Worm (Caenorhabditis elegans) whole organism, L3 larva: ENCODE data around the gene Y56A3A.30.
A peak's percentile ranks its signal among the peaks of the same experiment; 100 is the strongest.

Experiments used
- R02D3.7 ChIP-seq: fragments of 150-350 bp; optimal IDR thresholded peaks from 2 replicates; lab custom pipeline; 2014; ENCODE audit warnings: missing biosample characterization, missing genetic modification characterization
- ZK546.5 ChIP-seq: sonication (generic microtip); optimal IDR thresholded peaks from 2 replicates; lab custom pipeline; 2017; ENCODE audit warnings: missing biosample characterization, missing genetic modification characterization
- aly-2 ChIP-seq: fragments of 150-350 bp; optimal IDR thresholded peaks from 2 replicates; lab custom pipeline; 2014; ENCODE audit warnings: missing biosample characterization, missing genetic modification characterization
- ama-1 ChIP-seq: fragments of 150-350 bp; optimal IDR thresholded peaks from 2 replicates; lab custom pipeline; 2018
- ceh-16 ChIP-seq: sonication (generic microtip); optimal IDR thresholded peaks from 2 replicates; lab custom pipeline; 2017; ENCODE audit warnings: missing biosample characterization, missing genetic modification characterization
- ceh-28 ChIP-seq: fragments of 150-350 bp; optimal IDR thresholded peaks from 2 replicates; lab custom pipeline; 2014; ENCODE audit warnings: missing biosample characterization, missing genetic modification reagents, missing genetic modification characterization
- ceh-82 ChIP-seq: fragments of 150-350 bp; optimal IDR thresholded peaks from 2 replicates; lab custom pipeline; 2014; ENCODE audit warnings: missing biosample characterization, missing genetic modification characterization
- ceh-9 ChIP-seq: sonication (generic microtip); optimal IDR thresholded peaks from 2 replicates; lab custom pipeline; 2018; ENCODE audit warnings: missing biosample characterization, missing genetic modification characterization
- daf-12 ChIP-seq: fragments of 150-350 bp; optimal IDR thresholded peaks from 2 replicates; lab custom pipeline; 2014; ENCODE audit warnings: missing biosample characterization, missing genetic modification reagents, missing genetic modification characterization
- egl-27 ChIP-seq: sonication (generic microtip); optimal IDR thresholded peaks from 4 replicates; lab custom pipeline; 2017; ENCODE audit warnings: missing biosample characterization, missing genetic modification reagents, missing genetic modification characterization
- egl-5 ChIP-seq: fragments of 150-350 bp; optimal IDR thresholded peaks from 2 replicates; lab custom pipeline; 2017; ENCODE audit warnings: missing biosample characterization, missing genetic modification reagents, missing genetic modification characterization, inconsistent platforms
- elt-1 ChIP-seq: fragments of 150-350 bp; optimal IDR thresholded peaks from 2 replicates; lab custom pipeline; 2014; ENCODE audit warnings: missing biosample characterization, missing genetic modification characterization
- elt-2 ChIP-seq: sonication (generic microtip); optimal IDR thresholded peaks from 2 replicates; lab custom pipeline; 2016; ENCODE audit warnings: missing genetic modification reagents, mild to moderate bottlenecking, missing genetic modification characterization, missing compliant biosample characterization
- elt-3 ChIP-seq, 3 experiments: fragments of 150-350 bp in 1 of 3; sonication (generic microtip) in 2 of 3; optimal IDR thresholded peaks; 2 replicates in 2 of 3; 4 replicates in 1 of 3; lab custom pipeline; 2014 to 2017; ENCODE audit warnings: missing biosample characterization in 3 of 3, missing genetic modification characterization in 3 of 3
- eor-1 ChIP-seq, 2 experiments: fragments of 150-350 bp; optimal IDR thresholded peaks; 2 replicates each; lab custom pipeline; 2014 to 2018; ENCODE audit warnings: missing biosample characterization in 2 of 2, missing genetic modification characterization in 2 of 2
- fkh-10 ChIP-seq: sonication (generic microtip); optimal IDR thresholded peaks from 2 replicates; lab custom pipeline; 2017; ENCODE audit warnings: missing biosample characterization, missing genetic modification reagents, missing genetic modification characterization
- fkh-2 ChIP-seq: fragments of 150-350 bp; optimal IDR thresholded peaks from 2 replicates; lab custom pipeline; 2014; ENCODE audit warnings: missing biosample characterization, missing genetic modification reagents, missing genetic modification characterization
- fos-1 ChIP-seq: fragments of 150-350 bp; optimal IDR thresholded peaks from 2 replicates; lab custom pipeline; 2014; ENCODE audit warnings: missing biosample characterization, missing genetic modification characterization
- hmg-11 ChIP-seq: sonication (generic microtip); optimal IDR thresholded peaks from 2 replicates; lab custom pipeline; 2016; ENCODE audit warnings: missing genetic modification characterization, missing compliant biosample characterization
- jun-1 ChIP-seq: fragments of 150-350 bp; optimal IDR thresholded peaks from 2 replicates; lab custom pipeline; 2014; ENCODE audit warnings: missing biosample characterization, missing genetic modification reagents, missing genetic modification characterization
- lin-15B ChIP-seq: fragments of 150-350 bp; optimal IDR thresholded peaks from 2 replicates; lab custom pipeline; 2014; ENCODE audit warnings: missing biosample characterization, missing genetic modification characterization
- lin-39 ChIP-seq: fragments of 150-350 bp; optimal IDR thresholded peaks from 2 replicates; lab custom pipeline; 2018; ENCODE audit warnings: missing biosample characterization, missing genetic modification reagents, missing genetic modification characterization
- lsy-12 ChIP-seq: sonication (generic microtip); optimal IDR thresholded peaks from 2 replicates; lab custom pipeline; 2016; ENCODE audit warnings: mild to moderate bottlenecking, missing genetic modification characterization, missing compliant biosample characterization
- mdl-1 ChIP-seq: fragments of 150-350 bp; optimal IDR thresholded peaks from 2 replicates; lab custom pipeline; 2014; ENCODE audit warnings: missing biosample characterization, missing genetic modification characterization
- mml-1 ChIP-seq: fragments of 150-350 bp; sonication (generic microtip); optimal IDR thresholded peaks from 3 replicates; lab custom pipeline; 2014; ENCODE audit warnings: missing biosample characterization, missing genetic modification characterization
- nfya-1 ChIP-seq: sonication (generic microtip); optimal IDR thresholded peaks from 2 replicates; lab custom pipeline; 2017; ENCODE audit warnings: missing genetic modification characterization, mild to moderate bottlenecking, missing compliant biosample characterization, antibody characterized with exemption, moderate library complexity; ENCODE audit not compliant: insufficient read depth
- nhr-11 ChIP-seq: fragments of 150-350 bp; optimal IDR thresholded peaks from 2 replicates; lab custom pipeline; 2014; ENCODE audit warnings: missing biosample characterization, missing genetic modification characterization
- nhr-12 ChIP-seq: fragments of 150-350 bp; optimal IDR thresholded peaks from 2 replicates; lab custom pipeline; 2014; ENCODE audit warnings: missing biosample characterization, missing genetic modification characterization
- nhr-23 ChIP-seq: fragments of 150-350 bp; optimal IDR thresholded peaks from 2 replicates; lab custom pipeline; 2014; ENCODE audit warnings: missing biosample characterization, missing genetic modification reagents, missing genetic modification characterization
- nhr-237 ChIP-seq: fragments of 150-350 bp; optimal IDR thresholded peaks from 2 replicates; lab custom pipeline; 2014; ENCODE audit warnings: missing biosample characterization, missing genetic modification characterization
- nhr-25 ChIP-seq: sonication (generic microtip); optimal IDR thresholded peaks from 2 replicates; lab custom pipeline; 2017; ENCODE audit warnings: missing biosample characterization, missing genetic modification characterization
- nhr-28 ChIP-seq: fragments of 150-350 bp; optimal IDR thresholded peaks from 2 replicates; lab custom pipeline; 2014; ENCODE audit warnings: missing biosample characterization, missing genetic modification characterization
- nhr-43 ChIP-seq: sonication (generic microtip); optimal IDR thresholded peaks from 2 replicates; lab custom pipeline; 2016; ENCODE audit warnings: mild to moderate bottlenecking, missing genetic modification characterization, missing compliant biosample characterization; ENCODE audit not compliant: poor library complexity, severe bottlenecking
- nhr-67 ChIP-seq: fragments of 150-350 bp; optimal IDR thresholded peaks from 2 replicates; lab custom pipeline; 2014; ENCODE audit warnings: missing biosample characterization, missing genetic modification characterization
- nhr-76 ChIP-seq: fragments of 150-350 bp; sonication (generic microtip); optimal IDR thresholded peaks from 5 replicates; lab custom pipeline; 2014; ENCODE audit warnings: missing biosample characterization, missing genetic modification characterization
- nhr-77 ChIP-seq: fragments of 150-350 bp; optimal IDR thresholded peaks from 2 replicates; lab custom pipeline; 2014; ENCODE audit warnings: missing biosample characterization, missing genetic modification characterization
- pha-4 ChIP-seq: fragments of 150-350 bp; optimal IDR thresholded peaks from 2 replicates; lab custom pipeline; 2014; ENCODE audit warnings: missing biosample characterization, missing genetic modification reagents, missing genetic modification characterization
- pqm-1 ChIP-seq: fragments of 150-350 bp; optimal IDR thresholded peaks from 2 replicates; lab custom pipeline; 2017; ENCODE audit warnings: missing biosample characterization, missing genetic modification characterization, inconsistent platforms
- sea-2 ChIP-seq: fragments of 150-350 bp; sonication (generic microtip); optimal IDR thresholded peaks from 4 replicates; lab custom pipeline; 2014; ENCODE audit warnings: missing biosample characterization, missing genetic modification reagents, missing genetic modification characterization
- skn-1 ChIP-seq: fragments of 150-350 bp; optimal IDR thresholded peaks from 2 replicates; lab custom pipeline; 2014; ENCODE audit warnings: missing biosample characterization, missing genetic modification characterization
- snpc-4 ChIP-seq: fragments of 150-350 bp; optimal IDR thresholded peaks from 2 replicates; lab custom pipeline; 2014; ENCODE audit warnings: missing biosample characterization, missing genetic modification characterization
- tbx-2 ChIP-seq: sonication (generic microtip); optimal IDR thresholded peaks from 2 replicates; lab custom pipeline; 2016; ENCODE audit warnings: mild to moderate bottlenecking, missing genetic modification characterization, missing compliant biosample characterization
- unc-39 ChIP-seq: sonication (generic microtip); optimal IDR thresholded peaks from 4 replicates; lab custom pipeline; 2017; ENCODE audit warnings: missing biosample characterization, missing genetic modification characterization
- unc-62 ChIP-seq: fragments of 150-350 bp; sonication (generic microtip); optimal IDR thresholded peaks from 4 replicates; lab custom pipeline; 2014; ENCODE audit warnings: missing biosample characterization, missing genetic modification reagents, missing genetic modification characterization
- zag-1 ChIP-seq: fragments of 150-350 bp; optimal IDR thresholded peaks from 2 replicates; lab custom pipeline; 2014; ENCODE audit warnings: missing biosample characterization, missing genetic modification characterization
- ztf-11 ChIP-seq: fragments of 150-350 bp; optimal IDR thresholded peaks from 2 replicates; lab custom pipeline; 2014; ENCODE audit warnings: missing biosample characterization, missing genetic modification characterization
- ztf-4 ChIP-seq: fragments of 150-350 bp; optimal IDR thresholded peaks from 2 replicates; lab custom pipeline; 2014; ENCODE audit warnings: missing biosample characterization, missing genetic modification characterization

Y56A3A.30 gene

ce11 chrIII:11946973-11947372, 31.9 kb downstream of the Y56A3A.30 start, which contains the start of gene Y56A3A.7:
Gene Y56A3A.7, minus strand, starts transcription at chrIII:11947019.
- TF ChIP-seq pha-4 (tag; lab: Kevin White, UChicago) (no peak), skn-1 (tag; lab: Kevin White, UChicago) (no peak), nfya-1 (tag; lab: Kevin White, UChicago) (peak; percentile 71), ceh-82 (no peak), tbx-2 (tag; lab: Kevin White, UChicago) (no peak), elt-3 (tag; optimal IDR thresholded peaks at IDR 0.05; lab: Kevin White, UChicago) (no peak)
- TF ChIP-seq, all 47 proteins: peak for 1

ce11 chrIII:11946062-11946749, 32.7 kb downstream of the Y56A3A.30 start:
- TF ChIP-seq lin-39 (peak; percentile 63), nhr-43 (tag; lab: Kevin White, UChicago) (peak; percentile 96), zag-1 (tag; lab: Kevin White, UChicago) (no peak), nhr-23 (peak; percentile 86), nhr-12 (tag; lab: Kevin White, UChicago) (no peak), lin-15B (tag; lab: Kevin White, UChicago) (peak; percentile 90), nhr-77 (tag; lab: Kevin White, UChicago) (no peak), ceh-9 (tag; lab: Kevin White, UChicago) (no peak), hmg-11 (tag; lab: Kevin White, UChicago) (peak; percentile 65), ztf-4 (tag; lab: Kevin White, UChicago) (no peak), R02D3.7 (tag; lab: Kevin White, UChicago) (peak; percentile 40), nhr-237 (tag; lab: Kevin White, UChicago) (no peak), nhr-25 (tag; lab: Kevin White, UChicago) (peak; percentile 46), jun-1 (tag; lab: Kevin White, UChicago) (no peak), elt-3 (tag; optimal IDR thresholded peaks at IDR 0.05; lab: Kevin White, UChicago) (no peak), egl-5 (tag; lab: Kevin White, UChicago) (no peak), sea-2 (GFP tag; lab: Kevin White, UChicago) (no peak), elt-1 (tag; lab: Kevin White, UChicago) (no peak), fkh-2 (no peak), pqm-1 (tag; lab: Kevin White, UChicago) (no peak), unc-62 (GFP tag; lab: Kevin White, UChicago) (no peak), pha-4 (tag; lab: Kevin White, UChicago) (peak; percentile 72), nhr-11 (tag; lab: Kevin White, UChicago) (no peak), nhr-67 (tag; lab: Kevin White, UChicago) (no peak), daf-12 (no peak), nhr-76 (tag; lab: Kevin White, UChicago) (no peak), skn-1 (tag; lab: Kevin White, UChicago) (peak; percentile 41), aly-2 (tag; lab: Kevin White, UChicago) (no peak), egl-27 (tag; lab: Kevin White, UChicago) (no peak), ZK546.5 (tag; lab: Kevin White, UChicago) (no peak), nhr-28 (tag; lab: Kevin White, UChicago) (no peak), fkh-10 (GFP tag; lab: Kevin White, UChicago) (peak; percentile 84), mdl-1 (tag; lab: Kevin White, UChicago) (no peak), ztf-11 (tag; lab: Kevin White, UChicago) (no peak), lsy-12 (tag; lab: Kevin White, UChicago) (peak; percentile 88), ama-1 (lab: Kevin White, UChicago) (peak; percentile 6), unc-39 (tag; lab: Kevin White, UChicago) (no peak), ceh-16 (no peak), nfya-1 (tag; lab: Kevin White, UChicago) (peak; percentile 95), ceh-28 (tag; lab: Kevin White, UChicago) (no peak), eor-1 (tag; optimal IDR thresholded peaks at IDR 0.05; lab: Kevin White, UChicago) (peak in 1 of 2 experiments; percentile 74), snpc-4 (peak; percentile 77), elt-2 (no peak), ceh-82 (peak; percentile 17), fos-1 (tag; lab: Kevin White, UChicago) (no peak), mml-1 (tag; lab: Kevin White, UChicago) (no peak), tbx-2 (tag; lab: Kevin White, UChicago) (peak; percentile 63)
